Fruit fly (Drosophila melanogaster) whole organism, wandering third instar larva: Measurements from ENCODE around the gene CG14823.

Experiments
- Abd-B ChIP-seq: fragments of >200 bp; optimal IDR thresholded peaks from 2 replicates; lab custom pipeline; 2017; ENCODE audit warnings: missing biosample characterization, missing genetic modification characterization
- CG32264 ChIP-seq: fragments of 200-800 bp; sonication (Bioruptor generic); optimal IDR thresholded peaks from 2 replicates; lab custom pipeline; 2016; ENCODE audit warnings: missing biosample characterization, missing genetic modification characterization
- CG9705 ChIP-seq: fragments of 200-800 bp; sonication (Bioruptor generic); optimal IDR thresholded peaks from 2 replicates; lab custom pipeline; 2018; ENCODE audit warnings: missing biosample characterization, mild to moderate bottlenecking, missing genetic modification characterization
- CrebA ChIP-seq: fragments of 200-800 bp; sonication (Bioruptor generic); optimal IDR thresholded peaks from 2 replicates; lab custom pipeline; 2016; ENCODE audit warnings: missing biosample characterization, mild to moderate bottlenecking, missing genetic modification characterization, borderline replicate concordance
- Dfd ChIP-seq: fragments of >200 bp; optimal IDR thresholded peaks from 2 replicates; lab custom pipeline; 2017; ENCODE audit warnings: missing biosample characterization, missing genetic modification characterization
- Dif ChIP-seq: fragments of 200-275, 200-300 bp; sonication (Bioruptor generic); optimal IDR thresholded peaks from 2 replicates; lab custom pipeline; 2018; ENCODE audit warnings: missing biosample characterization, missing genetic modification characterization; ENCODE audit not compliant: partially characterized antibody
- Hnf4 ChIP-seq: fragments of 200-800 bp; sonication (Bioruptor generic); optimal IDR thresholded peaks from 2 replicates; lab custom pipeline; 2016; ENCODE audit warnings: missing biosample characterization, mild to moderate bottlenecking, missing genetic modification characterization
- Hr83 ChIP-seq: fragments of 200-300 bp; sonication (Bioruptor generic); optimal IDR thresholded peaks from 2 replicates; lab custom pipeline; 2016; ENCODE audit warnings: missing biosample characterization, mild to moderate bottlenecking, missing genetic modification characterization, moderate library complexity; ENCODE audit not compliant: poor library complexity, severe bottlenecking
- Jra ChIP-seq: sonication (Bioruptor generic); optimal IDR thresholded peaks from 2 replicates; lab custom pipeline; 2016; ENCODE audit warnings: missing biosample characterization, missing genetic modification characterization
- Myc ChIP-seq: fragments of >200 bp; optimal IDR thresholded peaks from 2 replicates; lab custom pipeline; 2017
- N ChIP-seq: fragments of >200 bp; optimal IDR thresholded peaks from 2 replicates; lab custom pipeline; 2018; ENCODE audit warnings: missing biosample characterization, missing external identifiers, missing genetic modification characterization
- OdsH ChIP-seq: fragments of 200-800 bp; sonication (Bioruptor generic); optimal IDR thresholded peaks from 2 replicates; lab custom pipeline; 2016; ENCODE audit warnings: missing biosample characterization, mild to moderate bottlenecking, missing genetic modification characterization
- Rel ChIP-seq, 2 experiments: fragments of 200-800 bp; sonication (Bioruptor generic) in 1 of 2; optimal IDR thresholded peaks; 2 replicates in 1 of 2; 3 replicates in 1 of 2; lab custom pipeline; 2016 to 2019; ENCODE audit warnings: mild to moderate bottlenecking in 2 of 2, missing biosample characterization in 2 of 2, missing genetic modification characterization in 2 of 2, moderate library complexity in 1 of 2
- Sp1 ChIP-seq: fragments of 200-800 bp; sonication (Bioruptor generic); optimal IDR thresholded peaks from 3 replicates; lab custom pipeline; 2019; ENCODE audit warnings: missing biosample characterization, mild to moderate bottlenecking, missing genetic modification characterization, moderate library complexity
- Vsx2 ChIP-seq: fragments of 200-300, 225-300 bp; sonication (Bioruptor generic); optimal IDR thresholded peaks from 2 replicates; lab custom pipeline; 2018; ENCODE audit warnings: missing biosample characterization, missing genetic modification characterization; ENCODE audit not compliant: partially characterized antibody
- brk ChIP-seq: fragments of 200-800 bp; sonication (Bioruptor generic); optimal IDR thresholded peaks from 2 replicates; lab custom pipeline; 2016; ENCODE audit warnings: missing biosample characterization, mild to moderate bottlenecking, missing genetic modification characterization
- dl ChIP-seq, 2 experiments: fragments of 175-275, 200-275 bp in 1 of 2; fragments of 200-275 bp in 1 of 2; sonication (Bioruptor generic); optimal IDR thresholded peaks; lab custom pipeline; 2018; ENCODE audit warnings: mild to moderate bottlenecking in 2 of 2, missing biosample characterization in 2 of 2, missing genetic modification characterization in 2 of 2, moderate library complexity in 2 of 2; ENCODE audit not compliant: partially characterized antibody in 2 of 2, insufficient read depth in 1 of 2
- dmrt93B ChIP-seq: fragments of 200-800 bp; sonication (Bioruptor generic); optimal IDR thresholded peaks from 2 replicates; lab custom pipeline; 2018; ENCODE audit warnings: missing biosample characterization, mild to moderate bottlenecking, missing genetic modification characterization
- ey ChIP-seq: fragments of 200-800 bp; sonication (Bioruptor generic); optimal IDR thresholded peaks from 2 replicates; lab custom pipeline; 2016; ENCODE audit warnings: missing biosample characterization, missing genetic modification characterization
- fru ChIP-seq: fragments of 200-800 bp; sonication (Bioruptor generic); optimal IDR thresholded peaks from 3 replicates; lab custom pipeline; 2016; ENCODE audit warnings: missing biosample characterization, mild to moderate bottlenecking, missing genetic modification characterization
- h ChIP-seq: fragments of 200-800 bp; sonication (Bioruptor generic); optimal IDR thresholded peaks from 3 replicates; lab custom pipeline; 2016; ENCODE audit warnings: missing biosample characterization, mild to moderate bottlenecking, missing genetic modification characterization
- jim ChIP-seq: fragments of 175-275, 200-325 bp; sonication (Bioruptor generic); optimal IDR thresholded peaks from 2 replicates; lab custom pipeline; 2016; ENCODE audit warnings: missing biosample characterization, mild to moderate bottlenecking, missing genetic modification characterization
- lola ChIP-seq: fragments of >200 bp; optimal IDR thresholded peaks from 2 replicates; lab custom pipeline; 2017; ENCODE audit warnings: missing biosample characterization, missing genetic modification characterization
- psq ChIP-seq: fragments of 200-800 bp; sonication (Bioruptor generic); optimal IDR thresholded peaks from 3 replicates; lab custom pipeline; 2017; ENCODE audit warnings: missing biosample characterization, mild to moderate bottlenecking, missing genetic modification characterization, moderate library complexity
- rgr ChIP-seq: fragments of 200-800 bp; sonication (Bioruptor generic); optimal IDR thresholded peaks from 3 replicates; lab custom pipeline; 2016; ENCODE audit warnings: missing biosample characterization, mild to moderate bottlenecking, missing genetic modification characterization
- sage ChIP-seq: fragments of 200-800 bp; sonication (Bioruptor generic); optimal IDR thresholded peaks from 2 replicates; lab custom pipeline; 2016; ENCODE audit warnings: missing biosample characterization, mild to moderate bottlenecking, missing genetic modification characterization
- sv ChIP-seq: fragments of 200-800 bp; sonication (Bioruptor generic); optimal IDR thresholded peaks from 3 replicates; lab custom pipeline; 2016; ENCODE audit warnings: missing biosample characterization, missing genetic modification characterization
- tai ChIP-seq: sonication (Bioruptor generic); optimal IDR thresholded peaks from 2 replicates; lab custom pipeline; 2016; ENCODE audit warnings: missing biosample characterization, missing genetic modification characterization
- usp ChIP-seq: fragments of >200 bp; optimal IDR thresholded peaks from 2 replicates; lab custom pipeline; 2017; ENCODE audit warnings: missing biosample characterization, missing genetic modification characterization
- woc ChIP-seq: sonication (Bioruptor generic); optimal IDR thresholded peaks from 2 replicates; lab custom pipeline; 2016; ENCODE audit warnings: missing biosample characterization, mild to moderate bottlenecking, missing genetic modification characterization

CG14823 gene

DNA sequence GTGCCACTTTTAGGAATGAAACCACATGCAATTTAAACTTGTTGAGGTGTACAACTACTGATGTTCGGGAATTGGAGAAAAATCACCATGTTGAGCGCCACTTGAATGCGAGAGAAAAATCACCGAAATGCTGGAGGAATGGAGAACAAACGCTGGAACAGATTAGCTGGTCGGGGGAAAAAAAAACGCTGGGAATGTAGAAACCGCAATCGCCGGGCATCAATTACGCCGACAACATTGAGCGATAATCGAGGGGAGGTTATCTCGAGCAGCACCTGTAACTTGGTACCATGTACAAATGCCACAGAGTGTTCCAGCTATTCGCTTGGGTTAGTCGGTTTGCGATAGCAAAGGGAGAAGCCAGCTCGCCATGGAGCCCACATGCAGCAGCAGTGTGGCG is at the start of gene CG14823:
CG14823 (plus strand) TSS at position 301 of the 400 bp plus-strand sequence.
- TF ChIP-seq CrebA (GFP tag; lab: Kevin White, UChicago) (no peak), ey (GFP tag; lab: Kevin White, UChicago) (no peak), Jra (GFP tag; lab: Kevin White, UChicago) (no peak), usp (GFP tag; lab: Kevin White, UChicago) (no peak), Hnf4 (GFP tag; lab: Kevin White, UChicago) (no peak), fru (GFP tag; lab: Kevin White, UChicago) (no peak), h (no peak)

DNA sequence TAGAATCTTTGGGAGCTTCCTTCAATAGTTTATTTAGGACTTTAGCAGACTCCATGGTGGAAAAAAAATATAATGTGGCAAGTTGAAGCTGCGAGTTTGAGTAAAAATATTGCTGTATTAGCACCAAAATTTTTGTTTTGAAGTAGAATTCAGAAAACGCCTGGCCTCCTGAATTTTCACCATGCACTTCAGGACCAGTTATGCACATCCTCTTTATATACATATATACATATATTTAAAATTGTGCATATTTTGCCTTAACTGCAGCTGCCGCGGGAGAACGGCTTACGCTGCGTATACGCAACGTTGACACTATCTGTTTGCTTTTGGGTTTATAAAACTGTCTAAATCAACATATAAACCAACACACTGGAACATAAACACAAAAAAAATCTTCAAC is 39.4 kb upstream of the CG14823 start, which contains the start of gene CG17744:
CG17744 (minus strand) TSS at position 101 of the 400 bp plus-strand sequence.
- TF ChIP-seq lola (no peak), sv (no peak), Rel (GFP tag; optimal IDR thresholded peaks at IDR 0.05; lab: Kevin White, UChicago) (no peak), Rel (tag; optimal IDR thresholded peaks at IDR 0.05; lab: Kevin White, UChicago) (no peak)

DNA sequence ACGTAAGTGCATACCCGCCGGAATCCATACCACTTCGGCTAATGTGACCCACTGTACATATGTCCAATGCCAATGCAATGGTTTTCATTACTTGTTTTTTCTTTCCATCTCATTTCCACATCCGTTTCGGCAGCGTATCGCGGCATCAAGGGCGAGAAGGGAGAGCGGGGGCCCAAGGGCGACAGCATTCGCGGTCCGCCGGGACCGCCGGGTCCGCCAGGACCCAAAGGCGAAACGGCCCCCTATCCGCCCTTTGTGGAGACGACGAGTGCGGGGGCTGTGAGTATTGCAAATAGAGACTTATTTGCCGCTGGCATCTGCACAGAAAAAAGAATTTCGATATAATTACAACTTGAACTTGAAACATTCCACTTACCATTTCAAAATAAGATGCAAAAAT is 31.1 kb upstream of the CG14823 start:
- peak; percentile 61 for TF ChIP-seq Dfd (GFP tag; lab: Kevin White, UChicago)
- no peak for TF ChIP-seq Dif (GFP tag; lab: Kevin White, UChicago)
- TF ChIP-seq dl (GFP tag; optimal IDR thresholded peaks at IDR 0.05; lab: Kevin White, UChicago; ENCODE audit: insufficient read depth in 1 of 2, partially characterized antibody in 2 of 2): no peak

DNA sequence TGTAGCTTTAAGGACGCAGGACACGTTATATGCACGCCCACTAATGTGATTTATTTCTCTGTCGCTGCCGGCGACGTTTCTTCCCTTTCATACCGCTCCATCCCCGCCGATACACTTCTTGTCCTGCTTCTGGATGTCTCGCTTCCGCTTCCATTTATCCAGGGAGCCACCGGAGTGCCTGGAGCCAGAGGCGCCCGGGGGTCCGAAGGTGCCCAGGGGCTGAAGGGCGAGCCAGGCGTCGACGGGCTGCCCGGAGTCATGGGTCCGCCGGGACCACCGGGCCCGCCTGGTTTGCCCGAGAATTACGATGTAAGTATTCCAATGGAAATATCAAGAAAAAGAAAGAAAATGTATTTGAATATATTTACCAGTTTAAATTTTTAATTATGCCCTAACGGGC is 28.3 kb upstream of the CG14823 start:
- TF ChIP-seq Jra (GFP tag; lab: Kevin White, UChicago) (no peak), jim (no peak), Dfd (GFP tag; lab: Kevin White, UChicago) (peak; percentile 98)
- TF ChIP-seq, all 38 proteins: peak for 1

DNA sequence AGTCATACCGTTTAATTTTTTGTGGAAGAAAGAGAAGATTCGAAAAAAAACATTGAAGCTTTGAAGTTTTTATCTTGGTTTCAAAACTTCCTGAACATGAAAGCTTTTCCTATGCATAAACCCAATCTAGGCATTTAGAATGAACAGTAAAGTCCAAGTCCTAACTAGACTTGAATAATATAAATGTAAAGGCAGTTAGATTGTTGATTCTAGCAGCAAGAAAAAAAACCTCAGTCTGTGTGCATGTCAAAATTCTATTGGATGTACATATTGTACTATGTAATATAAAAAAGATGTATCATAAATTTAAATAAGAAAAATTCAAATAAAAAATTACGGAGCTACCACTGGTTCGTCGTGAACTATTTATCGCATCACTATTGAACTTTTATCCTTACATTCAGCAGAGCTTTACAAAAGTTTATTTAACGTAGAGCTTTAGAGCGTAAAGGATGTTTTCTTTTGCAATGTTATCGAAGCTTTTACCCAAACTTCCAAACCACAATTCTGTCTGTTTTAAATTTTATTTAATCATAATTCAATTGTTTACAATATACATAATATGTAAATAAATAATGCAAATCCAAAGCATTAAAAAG is 7.6 kb upstream of the CG14823 start:
- no peak for TF ChIP-seq dl (GFP tag; optimal IDR thresholded peaks at IDR 0.05; lab: Kevin White, UChicago; ENCODE audit: insufficient read depth in 1 of 2, partially characterized antibody in 2 of 2)
- no peak for TF ChIP-seq tai (GFP tag; lab: Kevin White, UChicago)
- no peak for TF ChIP-seq Hr83 (GFP tag; lab: Kevin White, UChicago)
- TF ChIP-seq brk (GFP tag; lab: Kevin White, UChicago): no peak
- no peak for TF ChIP-seq h
- TF ChIP-seq Sp1 (GFP tag; lab: Kevin White, UChicago): no peak
- TF ChIP-seq N (GFP tag; lab: Kevin White, UChicago): no peak
- TF ChIP-seq Abd-B: no peak
- TF ChIP-seq, all 38 proteins: peak for 0

DNA sequence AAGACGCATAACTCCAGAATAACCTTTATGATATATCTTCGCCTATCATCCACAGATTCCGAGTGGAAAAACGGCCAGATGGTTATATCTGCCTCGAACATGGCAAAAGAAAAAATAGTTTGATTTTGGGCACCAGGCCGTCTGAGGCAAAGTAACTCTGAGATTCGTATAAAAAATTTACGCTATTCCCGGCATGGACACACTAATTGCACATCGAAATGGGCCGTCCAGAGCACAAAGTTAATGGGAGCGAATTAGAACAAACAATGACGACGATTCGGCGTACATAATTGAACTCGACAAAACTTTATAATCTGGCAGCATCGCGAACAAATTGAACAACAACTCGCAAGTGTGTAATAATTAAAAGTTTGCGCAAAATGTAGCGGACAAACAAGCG is 3.0 kb downstream of the CG14823 start, which contains the start of gene CG32391:
CG32391 (minus strand) TSS at position 101 of the 400 bp plus-strand sequence.
- TF ChIP-seq psq: no peak
- no peak for TF ChIP-seq rgr
- TF ChIP-seq CG32264 (GFP tag; lab: Kevin White, UChicago): no peak
- no peak for TF ChIP-seq fru (GFP tag; lab: Kevin White, UChicago)
- TF ChIP-seq sage: no peak
- TF ChIP-seq Dfd (GFP tag; lab: Kevin White, UChicago): no peak
- TF ChIP-seq sv: no peak
- no peak for TF ChIP-seq lola
- no peak for TF ChIP-seq tai (GFP tag; lab: Kevin White, UChicago)

DNA sequence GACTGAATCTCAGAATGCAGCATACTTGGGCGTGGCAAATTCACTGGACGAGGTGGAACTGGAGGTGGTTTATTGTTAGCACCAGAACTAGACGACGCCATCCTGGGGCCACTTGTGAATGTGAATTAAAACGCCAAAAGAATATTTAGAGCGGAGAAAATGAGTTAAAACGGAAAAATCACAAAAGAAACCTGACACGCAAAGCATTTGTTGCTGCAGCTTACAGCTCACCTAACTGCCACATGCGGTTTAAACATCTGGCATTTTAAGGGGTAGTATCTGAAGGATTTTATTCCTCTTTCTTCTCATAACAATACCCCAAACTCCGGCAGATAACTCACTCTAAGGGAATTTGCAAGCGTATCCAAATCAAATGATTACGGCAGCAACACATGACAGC is 9.0 kb downstream of the CG14823 start, which contains the start of gene CG34030:
CG34030 (minus strand) TSS at position 101 of the 400 bp plus-strand sequence.
- TF ChIP-seq lola (no peak), Vsx2 (GFP tag; lab: Kevin White, UChicago) (no peak), OdsH (GFP tag; lab: Kevin White, UChicago) (no peak), CrebA (GFP tag; lab: Kevin White, UChicago) (no peak), dmrt93B (no peak), h (no peak), ey (GFP tag; lab: Kevin White, UChicago) (no peak), usp (GFP tag; lab: Kevin White, UChicago) (no peak), woc (GFP tag; lab: Kevin White, UChicago) (no peak), Sp1 (GFP tag; lab: Kevin White, UChicago) (no peak), sv (no peak), brk (GFP tag; lab: Kevin White, UChicago) (no peak), rgr (no peak), Myc (lab: Kevin White, UChicago) (no peak), CG9705 (GFP tag; lab: Kevin White, UChicago) (no peak), fru (GFP tag; lab: Kevin White, UChicago) (no peak), Dfd (GFP tag; lab: Kevin White, UChicago) (no peak)
